Fruit fly (Drosophila melanogaster): ENCODE measurements around the gene Mo25.

DNA sequence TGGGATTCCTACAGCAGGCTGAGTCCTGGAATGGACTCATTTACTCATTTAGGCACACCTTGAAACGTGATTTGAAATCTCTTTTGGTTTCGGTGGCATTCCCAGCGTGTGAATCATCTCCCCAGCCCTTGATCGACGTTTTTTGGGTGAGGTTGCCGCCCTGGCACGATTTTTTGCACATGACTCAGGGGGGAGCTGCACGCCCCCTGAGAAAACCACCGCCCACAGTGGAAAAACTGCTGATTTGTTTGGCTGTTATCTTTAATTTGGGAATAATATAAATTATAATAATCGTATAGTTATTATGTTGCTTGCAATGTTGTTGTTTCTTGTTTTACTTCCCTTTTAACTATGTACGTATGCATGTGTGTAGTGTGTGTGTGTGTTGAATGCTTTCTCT lies 2.3 kb downstream of the Mo25 start:
- TF ChIP-seq usp (GFP tag; optimal IDR thresholded peaks at IDR 0.05): no peak
- peak; percentile 5 for TF ChIP-seq fru (GFP tag; optimal IDR thresholded peaks at IDR 0.05)
- no peak for TF ChIP-seq Dfd (GFP tag; optimal IDR thresholded peaks at IDR 0.05)

Measured in whole organism, wandering third instar larva.